Fruit fly (Drosophila melanogaster): ENCODE measurements around the gene grn.

The grn gene

dm6 chr3R:8110198-8110642, 71.0 kb downstream of the grn start (continued):
- peak; percentile 38 for TF ChIP-seq Hand (GFP tag; optimal IDR thresholded peaks at IDR 0.05)
- no peak for TF ChIP-seq jigr1 (GFP tag; IDR thresholded peaks at IDR 0.05)
- no peak for TF ChIP-seq CG2129 (GFP tag; IDR thresholded peaks at IDR 0.05; ENCODE audit: partially characterized antibody)
- peak; percentile 12 for TF ChIP-seq Max (GFP tag; optimal IDR thresholded peaks at IDR 0.05)
- TF ChIP-seq H2.0 (GFP tag; IDR thresholded peaks at IDR 0.05), result peak; percentile 39
- TF ChIP-seq Bgb (GFP tag; IDR thresholded peaks at IDR 0.05; ENCODE audit: partially characterized antibody), result 0 out of 2 replicates have a peak, but pooled peaks have one; percentile 19
- TF ChIP-seq slbo (GFP tag; IDR thresholded peaks at IDR 0.05), result peak; percentile 67
- TF ChIP-seq tgo (GFP tag; IDR thresholded peaks at IDR 0.05), result peak; percentile 66
- no peak for TF ChIP-seq CG7987 (GFP tag; optimal IDR thresholded peaks at IDR 0.05)
- peak; percentile 76 for TF ChIP-seq Fer1 (GFP tag; optimal IDR thresholded peaks at IDR 0.05)
- no peak for TF ChIP-seq emc (GFP tag; optimal IDR thresholded peaks at IDR 0.05)
- TF ChIP-seq CoRest (tag; optimal IDR thresholded peaks at IDR 0.05), result peak; percentile 73
- peak; percentile 66 for TF ChIP-seq tx (GFP tag; optimal IDR thresholded peaks at IDR 0.05)
- no peak for TF ChIP-seq z (GFP tag; IDR thresholded peaks at IDR 0.05)
- TF ChIP-seq Dad (GFP tag; optimal IDR thresholded peaks at IDR 0.05), result peak; percentile 48
- peak; percentile 35 for TF ChIP-seq CG6765 (GFP tag; optimal IDR thresholded peaks at IDR 0.05)
- no peak for TF ChIP-seq CG12299 (tag; optimal IDR thresholded peaks at IDR 0.05)
- TF ChIP-seq Doc3 (GFP tag; IDR thresholded peaks at IDR 0.05; ENCODE audit: partially characterized antibody), result no peak
- no peak for TF ChIP-seq Sry-β (GFP tag; optimal IDR thresholded peaks at IDR 0.05)
- peak; percentile 42 for TF ChIP-seq CG12942 (GFP tag; optimal IDR thresholded peaks at IDR 0.05)
- TF ChIP-seq nom (GFP tag; optimal IDR thresholded peaks at IDR 0.05), result no peak
- TF ChIP-seq lilli (GFP tag; optimal IDR thresholded peaks at IDR 0.05), result peak; percentile 65
- TF ChIP-seq Doc2 (GFP tag; IDR thresholded peaks at IDR 0.05), result no peak
- TF ChIP-seq CG11456 (GFP tag; IDR thresholded peaks at IDR 0.05), result 0 out of 3 replicates have a peak, but pooled peaks have one; percentile 49
- TF ChIP-seq CG4424 (GFP tag; optimal IDR thresholded peaks at IDR 0.05), result peak; percentile 63
- no peak for TF ChIP-seq Hmx (GFP tag; optimal IDR thresholded peaks at IDR 0.05)
- peak; percentile 41 for TF ChIP-seq sug (tag; optimal IDR thresholded peaks at IDR 0.05)
- TF ChIP-seq CG2199 (GFP tag; IDR thresholded peaks at IDR 0.05), result no peak
- TF ChIP-seq rib (GFP tag; IDR thresholded peaks at IDR 0.05), result no peak
- 0 out of 2 replicates have a peak, but pooled peaks have one; percentile 27 for TF ChIP-seq NFAT (GFP tag; IDR thresholded peaks at IDR 0.05)
- TF ChIP-seq hkb (optimal IDR thresholded peaks at IDR 0.05), result no peak
- TF ChIP-seq hkb (GFP tag; IDR thresholded peaks at IDR 0.05), result peak; percentile 61
- peak; percentile 53; the same call in 1 of the 3 replicates for TF ChIP-seq Dbx (GFP tag; IDR thresholded peaks at IDR 0.05)
- TF ChIP-seq Ssrp (tag; optimal IDR thresholded peaks at IDR 0.05), result peak; percentile 43
- peak; percentile 42 for TF ChIP-seq CG3065 (GFP tag; optimal IDR thresholded peaks at IDR 0.05)
- TF ChIP-seq stwl (tag; optimal IDR thresholded peaks at IDR 0.05), result no peak
- peak; percentile 13 for TF ChIP-seq CG1792 (GFP tag; optimal IDR thresholded peaks at IDR 0.05)
- TF ChIP-seq CG3726 (GFP tag; IDR thresholded peaks at IDR 0.05), result no peak
- TF ChIP-seq CG8089 (GFP tag; optimal IDR thresholded peaks at IDR 0.05), result peak; percentile 40
- TF ChIP-seq sqz (GFP tag; optimal IDR thresholded peaks at IDR 0.05), result no peak
- TF ChIP-seq vnd (GFP tag; IDR thresholded peaks at IDR 0.05; ENCODE audit: partially characterized antibody), result no peak
- TF ChIP-seq dm (GFP tag; optimal IDR thresholded peaks at IDR 0.05), result peak; percentile 39
- TF ChIP-seq CG11398 (GFP tag; optimal IDR thresholded peaks at IDR 0.05), result peak; percentile 66
- TF ChIP-seq CG7963 (GFP tag; IDR thresholded peaks at IDR 0.05; ENCODE audit: partially characterized antibody), result no peak
- 0 out of 2 replicates have a peak, but pooled peaks have one; percentile 19 for TF ChIP-seq CG16779 (GFP tag; IDR thresholded peaks at IDR 0.05)
- TF ChIP-seq chinmo (GFP tag; IDR thresholded peaks at IDR 0.05; ENCODE audit: partially characterized antibody), result peak; percentile 37; the same call in 1 of the 4 replicates
- peak; percentile 56 for TF ChIP-seq CG4282 (GFP tag; optimal IDR thresholded peaks at IDR 0.05)
- no peak for TF ChIP-seq h (optimal IDR thresholded peaks at IDR 0.05)
- TF ChIP-seq CG5953 (GFP tag; IDR thresholded peaks at IDR 0.05), result peak; percentile 59; the same call in 1 of the 2 replicates
- TF ChIP-seq HLH3B (GFP tag; IDR thresholded peaks at IDR 0.05), result peak; percentile 63
- TF ChIP-seq az2 (GFP tag; optimal IDR thresholded peaks at IDR 0.05), result peak; percentile 50
- peak; percentile 56 for TF ChIP-seq peb (GFP tag; IDR thresholded peaks at IDR 0.05)

All from whole organism, embryonic.